Fruit fly (Drosophila melanogaster) whole organism, embryonic: ENCODE data around the gene mRpL4.

Experiments used
- ATbp ChIP-seq: fragments of 200-800 bp; sonication (Bioruptor generic); optimal IDR thresholded peaks from 2 replicates; lab custom pipeline; 2017; ENCODE audit warnings: missing biosample characterization, mild to moderate bottlenecking, missing genetic modification characterization, missing genetic modification reagents
- Atf6 ChIP-seq: fragments of 200-800 bp; sonication (Bioruptor generic); IDR thresholded peaks from 2 replicates; pipeline ENCODE4 v1.3.6; 2022; ENCODE audit warnings: missing biosample characterization, missing genetic modification characterization
- Awh ChIP-seq: fragments of 200-800 bp; sonication (Bioruptor generic); IDR thresholded peaks from 2 replicates; pipeline ENCODE4, ENCODE4 v1.3.6; 2022; ENCODE audit warnings: missing biosample characterization, missing genetic modification characterization
- Blimp-1 ChIP-seq: fragments of 200-800 bp; sonication (Bioruptor generic); optimal IDR thresholded peaks from 3 replicates; lab custom pipeline; 2018; ENCODE audit warnings: missing biosample characterization, missing genetic modification characterization, mild to moderate bottlenecking, moderate library complexity, missing genetic modification reagents
- BtbVII ChIP-seq: fragments of 200-800 bp; sonication (Bioruptor generic); optimal IDR thresholded peaks from 3 replicates; lab custom pipeline; 2017; ENCODE audit warnings: missing biosample characterization, mild to moderate bottlenecking, missing genetic modification characterization
- CG10979 ChIP-seq: fragments of 200-800 bp; sonication (Bioruptor generic); optimal IDR thresholded peaks from 2 replicates; lab custom pipeline; 2018; ENCODE audit warnings: missing biosample characterization, mild to moderate bottlenecking, missing genetic modification characterization, moderate library complexity
- CG11723 ChIP-seq: fragments of 200-800 bp; sonication (Bioruptor generic); optimal IDR thresholded peaks from 2 replicates; lab custom pipeline; 2017; ENCODE audit warnings: missing biosample characterization, mild to moderate bottlenecking, missing genetic modification characterization
- CG12391 ChIP-seq: fragments of 200-800 bp; sonication (Bioruptor generic); optimal IDR thresholded peaks from 3 replicates; lab custom pipeline; 2018; ENCODE audit warnings: missing biosample characterization, mild to moderate bottlenecking, missing genetic modification characterization, moderate library complexity
- CG15011 ChIP-seq: fragments of 200-800 bp; sonication (Bioruptor generic); optimal IDR thresholded peaks from 3 replicates; lab custom pipeline; 2018; ENCODE audit warnings: missing biosample characterization, mild to moderate bottlenecking, missing genetic modification characterization
- CG17359 ChIP-seq: fragments of 200-800 bp; sonication (Bioruptor generic); optimal IDR thresholded peaks from 3 replicates; lab custom pipeline; 2018; ENCODE audit warnings: missing biosample characterization, mild to moderate bottlenecking, missing genetic modification characterization, moderate library complexity
- CG18619 ChIP-seq: fragments of 200-800 bp; sonication (Bioruptor generic); optimal IDR thresholded peaks from 3 replicates; lab custom pipeline; 2017; ENCODE audit warnings: missing biosample characterization, mild to moderate bottlenecking, missing genetic modification characterization
- CG3163 ChIP-seq: fragments of 200-800 bp; sonication (Bioruptor generic); optimal IDR thresholded peaks from 3 replicates; lab custom pipeline; 2016; ENCODE audit warnings: missing biosample characterization, missing genetic modification characterization
- CG32767 ChIP-seq: fragments of 200-800 bp; sonication (Bioruptor generic); IDR thresholded peaks from 2 replicates; pipeline ENCODE4 v1.3.6; 2022; ENCODE audit warnings: missing biosample characterization, missing genetic modification characterization
- CG42726 ChIP-seq: fragments of 200-800 bp; sonication (Bioruptor generic); IDR thresholded peaks from 2 replicates; pipeline ENCODE4 v1.3.6; 2022; ENCODE audit warnings: missing biosample characterization, missing genetic modification characterization; ENCODE audit not compliant: partially characterized antibody
- CG4328 ChIP-seq: fragments of 200-800 bp; sonication (Bioruptor generic); optimal IDR thresholded peaks from 3 replicates; lab custom pipeline; 2017; ENCODE audit warnings: missing biosample characterization, missing genetic modification reagents, missing genetic modification characterization
- CG5245 ChIP-seq: fragments of 200-800 bp; sonication (Bioruptor generic); optimal IDR thresholded peaks from 3 replicates; lab custom pipeline; 2016; ENCODE audit warnings: missing biosample characterization, missing genetic modification characterization
- CG6683 ChIP-seq: fragments of 200-800 bp; sonication (Bioruptor generic); optimal IDR thresholded peaks from 2 replicates; lab custom pipeline; 2017; ENCODE audit warnings: missing biosample characterization, mild to moderate bottlenecking, missing genetic modification characterization, missing genetic modification reagents
- CG8924 ChIP-seq: fragments of 200-800 bp; optimal IDR thresholded peaks from 3 replicates; lab custom pipeline; 2019; ENCODE audit warnings: missing biosample characterization, mild to moderate bottlenecking, missing genetic modification characterization, moderate library complexity
- CG9215 ChIP-seq: fragments of 200-800 bp; sonication (Bioruptor generic); IDR thresholded peaks from 2 replicates; pipeline ENCODE4 v1.3.6; 2022; ENCODE audit warnings: missing biosample characterization, missing genetic modification characterization
- Chrac-16 ChIP-seq: fragments of 200-800 bp; sonication (Bioruptor generic); optimal IDR thresholded peaks from 3 replicates; lab custom pipeline; 2016; ENCODE audit warnings: missing biosample characterization, missing genetic modification characterization
- CoRest ChIP-seq: fragments of 200-800 bp; sonication (Bioruptor generic); optimal IDR thresholded peaks from 3 replicates; lab custom pipeline; 2018; ENCODE audit warnings: missing biosample characterization, mild to moderate bottlenecking, missing genetic modification characterization, moderate library complexity
- ERR ChIP-seq: fragments of 200-800 bp; sonication (Bioruptor generic); optimal IDR thresholded peaks from 2 replicates; lab custom pipeline; 2016; ENCODE audit warnings: missing biosample characterization, missing genetic modification characterization
- Fer3 ChIP-seq: fragments of 200-800 bp; sonication (Bioruptor generic); optimal IDR thresholded peaks from 2 replicates; lab custom pipeline; 2018; ENCODE audit warnings: missing biosample characterization, mild to moderate bottlenecking, missing genetic modification characterization, moderate library complexity
- GATAe ChIP-seq: fragments of 200-800 bp; sonication (Bioruptor generic); conservative IDR thresholded peaks from 2 replicates; pipeline ENCODE4 v1.3.6; 2022; ENCODE audit warnings: missing biosample characterization, missing genetic modification characterization
- HHEX ChIP-seq: fragments of 200-800 bp; sonication (Bioruptor generic); optimal IDR thresholded peaks from 3 replicates; lab custom pipeline; 2017; ENCODE audit warnings: missing biosample characterization, mild to moderate bottlenecking, missing genetic modification characterization, missing genetic modification reagents
- HmgZ ChIP-seq: fragments of 200-800 bp; sonication (Bioruptor generic); optimal IDR thresholded peaks from 2 replicates; lab custom pipeline; 2018; ENCODE audit warnings: missing biosample characterization, mild to moderate bottlenecking, missing genetic modification characterization
- Hr51 ChIP-seq, 2 experiments: fragments of 200-800 bp; sonication (Bioruptor generic); optimal IDR thresholded peaks; 2 replicates in 1 of 2; 3 replicates in 1 of 2; lab custom pipeline; 2016 to 2018; ENCODE audit warnings: missing biosample characterization in 2 of 2, missing genetic modification characterization in 2 of 2, mild to moderate bottlenecking in 1 of 2, moderate library complexity in 1 of 2
- MBD-R2 ChIP-seq: fragments of 200-800 bp; sonication (Bioruptor generic); IDR thresholded peaks from 2 replicates; pipeline ENCODE4 v1.3.6; 2022; ENCODE audit warnings: missing biosample characterization, missing genetic modification characterization
- Nf-YC ChIP-seq: fragments of 200-800 bp; optimal IDR thresholded peaks from 3 replicates; lab custom pipeline; 2019; ENCODE audit warnings: missing biosample characterization, mild to moderate bottlenecking, missing genetic modification characterization, moderate library complexity
- amos ChIP-seq: fragments of 200-800 bp; sonication (Bioruptor generic); IDR thresholded peaks from 2 replicates; pipeline ENCODE4 v1.3.6; 2022; ENCODE audit warnings: missing biosample characterization, missing genetic modification characterization; ENCODE audit not compliant: partially characterized antibody
- bcd ChIP-seq: fragments of 200-800 bp; sonication (Bioruptor generic); optimal IDR thresholded peaks from 2 replicates; lab custom pipeline; 2017; ENCODE audit warnings: missing biosample characterization, mild to moderate bottlenecking, missing genetic modification characterization
- bsh ChIP-seq, 2 experiments: fragments of 200-800 bp; sonication (Bioruptor generic); optimal IDR thresholded peaks; 2 replicates each; lab custom pipeline; 2017 to 2018; ENCODE audit warnings: mild to moderate bottlenecking in 2 of 2, missing biosample characterization in 2 of 2, missing genetic modification characterization in 2 of 2, moderate library complexity in 1 of 2
- crp ChIP-seq, 2 experiments: fragments of 200-800 bp; sonication (Bioruptor generic); optimal IDR thresholded peaks; 2 replicates in 1 of 2; 3 replicates in 1 of 2; lab custom pipeline; 2017; ENCODE audit warnings: missing biosample characterization in 2 of 2, missing genetic modification characterization in 2 of 2, mild to moderate bottlenecking in 1 of 2, moderate library complexity in 1 of 2
- disco-r ChIP-seq: fragments of 200-800 bp; sonication (Bioruptor generic); optimal IDR thresholded peaks from 2 replicates; lab custom pipeline; 2016; ENCODE audit warnings: missing biosample characterization, missing genetic modification characterization
- gcm ChIP-seq: fragments of 200-800 bp; sonication (Bioruptor generic); optimal IDR thresholded peaks from 2 replicates; lab custom pipeline; 2019; ENCODE audit warnings: missing biosample characterization, mild to moderate bottlenecking, missing genetic modification characterization, moderate library complexity
- hb ChIP-seq: fragments of 200-800 bp; sonication (Bioruptor generic); IDR thresholded peaks from 3 replicates; pipeline ENCODE4 v1.3.6; 2022; ENCODE audit warnings: missing biosample characterization, missing genetic modification characterization; ENCODE audit not compliant: partially characterized antibody
- insv ChIP-seq, 2 experiments: fragments of 200-800 bp; sonication (Bioruptor generic); optimal IDR thresholded peaks; 3 replicates each; lab custom pipeline; 2016 to 2018; ENCODE audit warnings: missing biosample characterization in 2 of 2, missing genetic modification characterization in 2 of 2
- jigr1 ChIP-seq: fragments of 200-800 bp; sonication (Bioruptor generic); IDR thresholded peaks from 3 replicates; pipeline ENCODE4 v1.3.6; 2022; ENCODE audit warnings: missing biosample characterization, missing genetic modification characterization
- nau ChIP-seq: fragments of 200-800 bp; sonication (Bioruptor generic); optimal IDR thresholded peaks from 3 replicates; lab custom pipeline; 2017; ENCODE audit warnings: missing biosample characterization, mild to moderate bottlenecking, missing genetic modification characterization, missing genetic modification reagents
- oc ChIP-seq: fragments of 200-800 bp; sonication (Bioruptor generic); optimal IDR thresholded peaks from 2 replicates; lab custom pipeline; 2018; ENCODE audit warnings: missing biosample characterization, mild to moderate bottlenecking, missing genetic modification characterization, moderate library complexity
- pho ChIP-seq: fragments of 200-800 bp; sonication (Bioruptor generic); optimal IDR thresholded peaks from 2 replicates; lab custom pipeline; 2016; ENCODE audit warnings: missing biosample characterization, missing genetic modification characterization
- scrt ChIP-seq: fragments of 200-800 bp; sonication (Bioruptor generic); optimal IDR thresholded peaks from 2 replicates; lab custom pipeline; 2018; ENCODE audit warnings: missing biosample characterization, mild to moderate bottlenecking, missing genetic modification characterization, moderate library complexity
- tio ChIP-seq: fragments of 200-800 bp; sonication (Bioruptor generic); optimal IDR thresholded peaks from 2 replicates; lab custom pipeline; 2017; ENCODE audit warnings: missing biosample characterization, missing genetic modification characterization, inconsistent platforms
- trem ChIP-seq: fragments of 200-800 bp; optimal IDR thresholded peaks from 3 replicates; lab custom pipeline; 2019; ENCODE audit warnings: missing biosample characterization, mild to moderate bottlenecking, missing genetic modification characterization, moderate library complexity
- twi ChIP-seq: fragments of 200-800 bp; optimal IDR thresholded peaks from 2 replicates; lab custom pipeline; 2019; ENCODE audit warnings: missing biosample characterization, mild to moderate bottlenecking, missing genetic modification characterization, moderate library complexity
- vfl ChIP-seq: fragments of 200-800 bp; sonication (Bioruptor generic); optimal IDR thresholded peaks from 2 replicates; lab custom pipeline; 2016; ENCODE audit warnings: missing biosample characterization, missing genetic modification characterization
- vnd ChIP-seq: fragments of 200-800 bp; sonication (Bioruptor generic); IDR thresholded peaks from 3 replicates; pipeline ENCODE4 v1.3.6; 2022; ENCODE audit warnings: missing biosample characterization, missing genetic modification characterization; ENCODE audit not compliant: partially characterized antibody

Gene mRpL4

DNA sequence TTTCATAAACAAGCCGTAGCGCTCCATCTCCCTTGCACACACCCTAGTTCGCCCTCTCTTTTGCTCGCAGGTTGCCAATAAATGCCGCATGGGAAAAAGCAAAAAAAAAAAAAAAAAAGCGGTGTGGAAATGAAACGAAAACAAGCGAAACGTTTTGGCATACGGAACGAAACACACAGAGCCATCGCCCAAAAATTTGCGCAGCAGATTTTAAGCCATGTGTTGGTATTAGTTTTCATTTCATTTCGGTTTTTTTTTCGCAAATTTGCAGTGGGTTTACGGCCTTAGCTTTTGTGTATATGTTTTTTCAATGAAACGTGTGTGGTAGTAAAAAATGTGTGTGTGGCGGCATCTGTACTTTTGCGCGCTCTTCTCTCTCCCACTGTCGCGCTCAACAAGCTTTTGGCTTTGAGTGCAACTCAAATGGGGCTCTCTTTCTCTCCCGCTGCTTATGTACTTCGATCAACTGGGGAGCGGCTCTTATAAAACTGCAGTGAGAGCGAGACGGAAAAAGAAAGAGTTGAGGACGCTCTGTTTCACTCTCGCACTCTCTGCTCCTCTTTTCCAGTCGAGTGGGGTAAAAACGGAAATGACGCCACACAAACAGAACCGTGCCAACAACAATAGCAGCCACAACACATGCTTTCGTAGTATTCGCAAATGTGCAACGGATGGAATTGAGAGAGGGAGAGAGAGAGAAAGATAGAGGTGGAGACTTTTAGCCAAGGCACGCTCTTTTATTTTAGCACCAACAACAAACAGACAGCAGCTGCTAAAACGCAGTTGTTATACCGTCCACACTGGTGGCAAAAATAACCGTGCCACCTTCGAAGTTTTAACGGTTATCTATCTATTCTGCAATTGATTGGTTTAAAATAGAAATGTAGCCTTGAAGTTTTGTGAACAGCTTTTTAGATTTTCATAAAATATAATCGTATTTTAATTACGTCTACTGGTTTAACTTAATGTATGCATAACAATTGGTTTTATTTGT lies 44.3 kb downstream of the mRpL4 start (continued):
- peak; percentile 25 for TF ChIP-seq CG4328 (GFP tag; lab: Kevin White, UChicago)
- TF ChIP-seq CG18619 (GFP tag; lab: Kevin White, UChicago): peak; percentile 23
- no peak for TF ChIP-seq oc
- peak; percentile 1 for TF ChIP-seq Nf-YC (tag; lab: Kevin White, UChicago)
- TF ChIP-seq nau: peak; percentile 51
- TF ChIP-seq CG5245: no peak
- no peak for TF ChIP-seq GATAe
- peak; percentile 26 for TF ChIP-seq tio (GFP tag; lab: Kevin White, UChicago)
- TF ChIP-seq CG32767 (GFP tag; lab: Robert Waterston, UW): no peak
- peak; percentile 47 for TF ChIP-seq disco-r (GFP tag; lab: Kevin White, UChicago)
- peak; percentile 64 for TF ChIP-seq pho
- peak; percentile 13 for TF ChIP-seq Blimp-1
- TF ChIP-seq CG10979 (tag; lab: Kevin White, UChicago): no peak
- peak; percentile 54 for TF ChIP-seq CG17359 (tag; lab: Kevin White, UChicago)
- TF ChIP-seq crp (GFP tag; optimal IDR thresholded peaks at IDR 0.05; lab: Kevin White, UChicago): peak in 1 of 2 experiments; percentile 56
- no peak for TF ChIP-seq jigr1 (GFP tag; lab: Robert Waterston, UW)
- peak; percentile 47 for TF ChIP-seq Fer3
- TF ChIP-seq CoRest (tag; lab: Kevin White, UChicago): peak; percentile 46
- no peak for TF ChIP-seq CG15011 (GFP tag; lab: Kevin White, UChicago)
- peak; percentile 30 to 33 for TF ChIP-seq bsh (GFP tag; optimal IDR thresholded peaks at IDR 0.05; lab: Kevin White, UChicago)
- TF ChIP-seq twi (tag; lab: Kevin White, UChicago): peak; percentile 4
- no peak for TF ChIP-seq HmgZ (tag; lab: Kevin White, UChicago)
- TF ChIP-seq BtbVII (GFP tag; lab: Kevin White, UChicago): no peak
- TF ChIP-seq CG9215 (GFP tag; lab: Robert Waterston, UW): no peak
- TF ChIP-seq insv (GFP tag; optimal IDR thresholded peaks at IDR 0.05; lab: Kevin White, UChicago): no peak
- TF ChIP-seq Chrac-16: peak; percentile 33
- peak; percentile 52 for TF ChIP-seq ATbp (GFP tag; lab: Kevin White, UChicago)
- no peak for TF ChIP-seq CG42726 (GFP tag; lab: Robert Waterston, UW)
- TF ChIP-seq scrt: peak; percentile 70
- no peak for TF ChIP-seq MBD-R2 (GFP tag; lab: Robert Waterston, UW)
- TF ChIP-seq amos (GFP tag; lab: Robert Waterston, UW): no peak
- TF ChIP-seq Awh: no peak
- no peak for TF ChIP-seq vnd (GFP tag; lab: Robert Waterston, UW)
- no peak for TF ChIP-seq Atf6
- no peak for TF ChIP-seq ERR
- peak; percentile 36 for TF ChIP-seq CG8924 (tag; lab: Kevin White, UChicago)
- TF ChIP-seq Hr51 (GFP tag; optimal IDR thresholded peaks at IDR 0.05; lab: Kevin White, UChicago): peak; percentile 10 to 72
- peak; percentile 78 for TF ChIP-seq CG3163 (GFP tag; lab: Kevin White, UChicago)
- no peak for TF ChIP-seq trem
- no peak for TF ChIP-seq CG11723
- TF ChIP-seq CG6683 (GFP tag; lab: Kevin White, UChicago): peak; percentile 33
- peak; percentile 2 for TF ChIP-seq gcm (GFP tag; lab: Kevin White, UChicago)
- TF ChIP-seq HHEX (GFP tag; lab: Kevin White, UChicago): peak; percentile 62
- peak; percentile 56 for TF ChIP-seq CG12391 (tag; lab: Kevin White, UChicago)
- TF ChIP-seq bcd (GFP tag; lab: Kevin White, UChicago): peak; percentile 23
- TF ChIP-seq hb (GFP tag; lab: Robert Waterston, UW): no peak
- TF ChIP-seq vfl (GFP tag; lab: Kevin White, UChicago): no peak
